Worm (Caenorhabditis elegans): ENCODE data around the gene F42A9.9.

The F42A9.9 gene

ce11 chrIV:8644432-8644831 lies 5.8 kb upstream of the F42A9.9 start, which contains the start of gene C49C8.3:
C49C8.3 (plus strand) TSS chrIV:8644732.
- TF ChIP-seq ceh-13 (GFP tag; optimal IDR thresholded peaks at IDR 0.05) (no peak), tbx-11 (GFP tag; IDR thresholded peaks at IDR 0.05) (no peak), F13C5.2 (tag; optimal IDR thresholded peaks at IDR 0.05) (no peak), tra-4 (tag; optimal IDR thresholded peaks at IDR 0.05) (no peak), hmg-4 (GFP tag; optimal IDR thresholded peaks at IDR 0.05) (no peak), ets-7 (tag; optimal IDR thresholded peaks at IDR 0.05) (no peak), B0310.2 (tag; optimal IDR thresholded peaks at IDR 0.05) (no peak), flt-1 (GFP tag; IDR thresholded peaks at IDR 0.05) (no peak), aly-1 (tag; optimal IDR thresholded peaks at IDR 0.05) (no peak), sea-1 (GFP tag; conservative IDR thresholded peaks at IDR 0.05) (no peak), scrt-1 (GFP tag; IDR thresholded peaks at IDR 0.05) (no peak)

ce11 chrIV:8631033-8631432 lies 7.6 kb downstream of the F42A9.9 start, which contains the start of gene dgk-4:
dgk-4 (plus strand) TSS chrIV:8631333.
- TF ChIP-seq hmbx-1 (tag; optimal IDR thresholded peaks at IDR 0.05) (no peak), B0310.2 (tag; optimal IDR thresholded peaks at IDR 0.05) (no peak), hnd-1 (tag; optimal IDR thresholded peaks at IDR 0.05) (no peak), ceh-36 (tag; optimal IDR thresholded peaks at IDR 0.05) (no peak), flt-1 (GFP tag; IDR thresholded peaks at IDR 0.05) (no peak), F13C5.2 (tag; optimal IDR thresholded peaks at IDR 0.05) (no peak), tra-4 (tag; optimal IDR thresholded peaks at IDR 0.05) (no peak), sea-1 (GFP tag; conservative IDR thresholded peaks at IDR 0.05) (no peak), tbx-37 (GFP tag; conservative IDR thresholded peaks at IDR 0.05) (no peak), scrt-1 (GFP tag; IDR thresholded peaks at IDR 0.05) (no peak), ama-1 (optimal IDR thresholded peaks at IDR 0.05) (no peak), ets-7 (tag; optimal IDR thresholded peaks at IDR 0.05) (no peak), aly-1 (tag; optimal IDR thresholded peaks at IDR 0.05) (no peak)

- TF ChIP-seq tbx-37 (GFP tag; conservative IDR thresholded peaks at IDR 0.05) (no peak), B0310.2 (tag; optimal IDR thresholded peaks at IDR 0.05) (no peak), F13C5.2 (tag; optimal IDR thresholded peaks at IDR 0.05) (no peak)
Measured at ce11 chrIV:8630243-8630642, 8.4 kb downstream of the F42A9.9 start.

- 0 out of 2 replicates have a peak, but pooled peaks have one; percentile 43 for TF ChIP-seq tbx-11 (GFP tag; IDR thresholded peaks at IDR 0.05)
- no peak for TF ChIP-seq tbx-37 (GFP tag; conservative IDR thresholded peaks at IDR 0.05)
- no peak for TF ChIP-seq pes-1 (GFP tag; IDR thresholded peaks at IDR 0.05)
Measured at ce11 chrIV:8629609-8630052, 9.0 kb downstream of the F42A9.9 start.

- TF ChIP-seq hnd-1 (tag; optimal IDR thresholded peaks at IDR 0.05), result no peak
- no peak for TF ChIP-seq pes-1 (GFP tag; IDR thresholded peaks at IDR 0.05)
Measured at ce11 chrIV:8628262-8628661, 10.4 kb downstream of the F42A9.9 start.

DNA sequence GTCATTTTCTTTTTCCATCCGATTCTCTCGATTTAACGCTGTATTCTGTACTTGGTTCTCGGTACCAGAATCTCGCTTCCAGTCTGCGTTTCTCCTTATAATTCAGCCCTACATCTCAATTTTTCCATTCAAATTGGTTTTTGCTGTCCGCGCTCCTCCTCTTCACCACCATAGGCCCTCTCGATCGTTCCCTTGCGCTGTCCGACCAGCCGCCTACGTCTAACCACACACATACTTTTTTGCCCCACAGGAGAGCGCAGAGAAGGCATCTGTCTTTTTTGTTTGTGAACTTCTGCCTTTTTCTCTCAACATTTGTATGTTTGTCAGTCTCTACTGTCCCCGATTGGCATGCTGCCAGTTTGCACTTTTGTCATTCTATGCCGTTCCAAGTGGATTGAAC lies 11.3 kb downstream of the F42A9.9 start, which contains the start of gene F42A9.11:
F42A9.11 (plus strand) TSS at position 310 of the 400 bp plus-strand sequence.
- no peak for TF ChIP-seq ama-1 (optimal IDR thresholded peaks at IDR 0.05)
- peak; percentile 40 for TF ChIP-seq aly-1 (tag; optimal IDR thresholded peaks at IDR 0.05)
- TF ChIP-seq tbx-37 (GFP tag; conservative IDR thresholded peaks at IDR 0.05), result no peak
- TF ChIP-seq pes-1 (GFP tag; IDR thresholded peaks at IDR 0.05), result no peak
- TF ChIP-seq tra-4 (tag; optimal IDR thresholded peaks at IDR 0.05), result no peak
- TF ChIP-seq F13C5.2 (tag; optimal IDR thresholded peaks at IDR 0.05), result no peak
- TF ChIP-seq ceh-36 (tag; optimal IDR thresholded peaks at IDR 0.05), result no peak
- TF ChIP-seq hmbx-1 (tag; optimal IDR thresholded peaks at IDR 0.05), result no peak
- TF ChIP-seq ceh-13 (GFP tag; optimal IDR thresholded peaks at IDR 0.05), result no peak
- TF ChIP-seq hnd-1 (tag; optimal IDR thresholded peaks at IDR 0.05), result no peak
- no peak for TF ChIP-seq tbx-11 (GFP tag; IDR thresholded peaks at IDR 0.05)
- TF ChIP-seq scrt-1 (GFP tag; IDR thresholded peaks at IDR 0.05), result no peak
- peak; percentile 12 for TF ChIP-seq hmg-4 (GFP tag; optimal IDR thresholded peaks at IDR 0.05)
- no peak for TF ChIP-seq ets-7 (tag; optimal IDR thresholded peaks at IDR 0.05)

ce11 chrIV:8626294-8626693 lies 12.4 kb downstream of the F42A9.9 start:
- TF ChIP-seq flt-1 (GFP tag; IDR thresholded peaks at IDR 0.05) (no peak), hmg-4 (GFP tag; optimal IDR thresholded peaks at IDR 0.05) (no peak), sea-1 (GFP tag; conservative IDR thresholded peaks at IDR 0.05) (no peak), F13C5.2 (tag; optimal IDR thresholded peaks at IDR 0.05) (no peak), B0310.2 (tag; optimal IDR thresholded peaks at IDR 0.05) (no peak), ceh-36 (tag; optimal IDR thresholded peaks at IDR 0.05) (no peak), tbx-11 (GFP tag; IDR thresholded peaks at IDR 0.05) (no peak), scrt-1 (GFP tag; IDR thresholded peaks at IDR 0.05) (no peak)

DNA sequence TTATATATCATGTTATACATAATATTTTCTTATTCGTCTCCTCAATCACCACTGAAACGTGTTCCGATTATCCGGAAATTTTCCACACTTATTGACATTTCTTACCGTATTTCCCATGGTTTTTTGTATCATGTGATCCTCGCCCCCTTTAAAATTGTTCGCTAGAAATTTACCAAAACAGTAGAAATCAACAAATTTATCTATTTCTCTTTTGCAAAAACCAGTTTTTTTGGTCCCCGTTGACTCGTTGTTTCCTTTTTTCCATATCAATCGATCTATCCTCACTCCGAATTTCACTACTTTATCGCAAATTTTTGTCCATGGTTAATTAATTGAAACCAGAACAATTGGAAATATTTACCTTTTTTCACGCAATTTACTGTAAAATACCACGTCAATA lies 12.9 kb downstream of the F42A9.9 start:
- no peak for TF ChIP-seq tbx-37 (GFP tag; conservative IDR thresholded peaks at IDR 0.05)
- TF ChIP-seq B0310.2 (tag; optimal IDR thresholded peaks at IDR 0.05), result no peak
- no peak for TF ChIP-seq pes-1 (GFP tag; IDR thresholded peaks at IDR 0.05)
- no peak for TF ChIP-seq scrt-1 (GFP tag; IDR thresholded peaks at IDR 0.05)
- TF ChIP-seq sea-1 (GFP tag; conservative IDR thresholded peaks at IDR 0.05), result no peak
- no peak for TF ChIP-seq ama-1 (optimal IDR thresholded peaks at IDR 0.05)
- no peak for TF ChIP-seq tra-4 (tag; optimal IDR thresholded peaks at IDR 0.05)
- no peak for TF ChIP-seq ceh-36 (tag; optimal IDR thresholded peaks at IDR 0.05)
- TF ChIP-seq ets-7 (tag; optimal IDR thresholded peaks at IDR 0.05), result no peak
- TF ChIP-seq hmg-4 (GFP tag; optimal IDR thresholded peaks at IDR 0.05), result no peak
- TF ChIP-seq flt-1 (GFP tag; IDR thresholded peaks at IDR 0.05), result no peak
- TF ChIP-seq ceh-13 (GFP tag; optimal IDR thresholded peaks at IDR 0.05), result no peak
- no peak for TF ChIP-seq hmbx-1 (tag; optimal IDR thresholded peaks at IDR 0.05)
